Worm (Caenorhabditis elegans): ENCODE results near the gene Y39B6A.43.

The Y39B6A.43 gene

DNA sequence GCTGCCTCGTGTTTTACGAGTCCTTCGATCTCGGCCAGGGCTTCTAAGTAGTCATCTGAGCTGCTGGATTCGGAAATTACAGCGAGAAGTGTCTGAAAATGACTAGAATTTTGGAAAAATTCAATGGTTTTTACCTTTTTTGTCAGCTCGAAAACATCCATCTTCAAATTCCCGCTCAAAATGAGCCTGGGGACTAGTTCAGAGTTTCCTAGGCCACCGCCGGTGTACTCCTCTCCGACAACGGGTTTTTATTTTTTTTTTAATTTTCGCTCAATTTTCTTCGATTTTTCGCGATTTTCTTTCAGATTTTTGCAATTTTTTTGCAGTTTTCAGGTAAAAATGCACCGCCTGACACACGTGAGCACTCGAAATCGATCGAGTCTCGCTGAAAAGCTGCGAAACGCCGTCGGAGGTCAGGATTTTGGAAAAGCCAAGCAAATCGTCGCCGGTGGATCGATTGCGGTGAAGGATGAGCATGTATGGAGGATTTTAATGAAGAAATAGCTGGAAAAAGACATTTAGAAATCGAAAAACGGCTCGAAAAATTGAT lies 13.4 kb upstream of the Y39B6A.43 start, which contains the start of the genes mrps-35 and sws-1 (continued):
- TF ChIP-seq elt-3 (tag; optimal IDR thresholded peaks at IDR 0.05) (peak in 1 of 6 experiments; percentile 24), fkh-10 (GFP tag; optimal IDR thresholded peaks at IDR 0.05) (no peak), isw-1 (GFP tag; IDR thresholded peaks at IDR 0.05) (peak; percentile 61), mep-1 (tag; optimal IDR thresholded peaks at IDR 0.05) (peak; percentile 76), xbp-1 (tag; optimal IDR thresholded peaks at IDR 0.05) (peak; percentile 82), dsc-1 (tag; optimal IDR thresholded peaks at IDR 0.05) (peak; percentile 92), nhr-11 (tag; optimal IDR thresholded peaks at IDR 0.05) (no peak), ztf-4 (tag; optimal IDR thresholded peaks at IDR 0.05) (no peak), mdl-1 (tag; optimal IDR thresholded peaks at IDR 0.05) (no peak), swsn-7 (tag; optimal IDR thresholded peaks at IDR 0.05) (peak; percentile 83), elt-2 (tag; optimal IDR thresholded peaks at IDR 0.05) (peak; percentile 59), nhr-85 (tag) (peak; percentile 94), snpc-4 (tag; optimal IDR thresholded peaks at IDR 0.05) (peak; percentile 60), irx-1 (tag; optimal IDR thresholded peaks at IDR 0.05) (peak; percentile 95), grh-1 (GFP tag; IDR thresholded peaks at IDR 0.05) (peak; percentile 69), nhr-19 (GFP tag; conservative IDR thresholded peaks at IDR 0.05) (peak; percentile 92), unc-86 (tag; optimal IDR thresholded peaks at IDR 0.05) (peak; percentile 72), unc-98 (GFP tag; IDR thresholded peaks at IDR 0.05) (peak; percentile 89), mab-9 (GFP tag; IDR thresholded peaks at IDR 0.05) (peak; percentile 81), nhr-77 (tag; optimal IDR thresholded peaks at IDR 0.05) (no peak), unc-62 (GFP tag; optimal IDR thresholded peaks at IDR 0.05) (no peak), nhr-90 (tag; optimal IDR thresholded peaks at IDR 0.05; ENCODE audit: poor library complexity) (peak; percentile 91), efl-3 (GFP tag; optimal IDR thresholded peaks at IDR 0.05) (peak; percentile 17), pqm-1 (tag; optimal IDR thresholded peaks at IDR 0.05) (no peak), vab-15 (tag; optimal IDR thresholded peaks at IDR 0.05) (peak; percentile 20), hlh-17 (GFP tag; optimal IDR thresholded peaks at IDR 0.05; ENCODE audit: borderline replicate concordance) (no peak)

- TF ChIP-seq efl-1 (optimal IDR thresholded peaks at IDR 0.05) = no peak
- peak in 1 of 2 experiments; percentile 68 for TF ChIP-seq efl-1 (GFP tag; optimal IDR thresholded peaks at IDR 0.05 in 1 of 2)
- TF ChIP-seq elt-2 (tag; optimal IDR thresholded peaks at IDR 0.05) = peak; percentile 32
- TF ChIP-seq skn-1 (tag; optimal IDR thresholded peaks at IDR 0.05) = no peak
Observed at ce11 chrV:18978301-18978700, 10.7 kb upstream of the Y39B6A.43 start.

DNA sequence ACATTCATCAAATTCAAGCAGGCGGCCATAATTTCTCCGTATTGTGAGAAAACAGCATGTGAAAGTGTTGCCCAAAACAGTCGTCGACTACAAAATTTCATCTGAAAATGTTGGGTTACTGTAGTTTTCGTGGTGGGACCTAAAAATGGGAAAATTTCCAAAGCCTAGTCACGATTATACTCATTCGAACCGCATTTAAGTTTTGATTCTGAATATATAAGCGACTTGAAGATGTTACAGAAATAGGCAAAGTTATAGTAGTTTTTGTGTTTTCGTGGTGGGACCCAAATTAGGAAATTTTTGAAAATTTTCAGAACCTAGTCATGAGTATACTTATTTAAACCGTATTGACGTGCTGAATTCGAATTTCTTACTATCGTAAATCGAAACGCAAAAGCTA lies 10.2 kb upstream of the Y39B6A.43 start, which contains the start of gene Y39B6A.41:
Gene Y39B6A.41 (minus strand): TSS at position 101 of the 400 bp plus-strand sequence.
- no peak for TF ChIP-seq dsc-1 (tag; optimal IDR thresholded peaks at IDR 0.05)
- TF ChIP-seq isw-1 (GFP tag; IDR thresholded peaks at IDR 0.05) = no peak
- no peak for TF ChIP-seq nhr-20 (tag; optimal IDR thresholded peaks at IDR 0.05)
- no peak for TF ChIP-seq nhr-47 (tag; optimal IDR thresholded peaks at IDR 0.05)
- TF ChIP-seq swsn-7 (tag; optimal IDR thresholded peaks at IDR 0.05) = no peak
- TF ChIP-seq nhr-76 (tag; optimal IDR thresholded peaks at IDR 0.05) = no peak
- no peak for TF ChIP-seq tlp-1 (tag; optimal IDR thresholded peaks at IDR 0.05)
- TF ChIP-seq nhr-19 (GFP tag; conservative IDR thresholded peaks at IDR 0.05) = no peak
- TF ChIP-seq alr-1 (tag; optimal IDR thresholded peaks at IDR 0.05; ENCODE audit: borderline replicate concordance) = no peak

DNA sequence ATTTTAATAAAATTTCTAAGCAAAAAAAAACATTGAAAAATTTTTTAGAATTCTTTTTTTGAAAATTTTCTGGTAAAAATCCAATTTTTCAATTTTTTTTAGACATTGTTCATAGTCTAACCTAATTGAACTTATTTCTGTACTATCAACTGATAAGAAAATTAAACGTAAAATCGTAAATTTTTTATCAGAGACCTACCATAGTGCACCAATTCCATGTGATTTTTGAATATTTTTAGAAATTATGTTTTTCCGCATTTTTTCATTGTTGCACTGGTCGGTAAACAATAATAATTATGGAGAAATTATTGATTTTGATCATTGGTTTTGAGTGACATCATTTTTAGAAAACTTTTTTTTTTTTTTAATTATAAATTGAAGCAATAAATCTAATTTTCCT lies 8.9 kb upstream of the Y39B6A.43 start:
- TF ChIP-seq isw-1 (GFP tag; IDR thresholded peaks at IDR 0.05) (no peak), lin-13 (GFP tag; optimal IDR thresholded peaks at IDR 0.05) (no peak), efl-3 (GFP tag; optimal IDR thresholded peaks at IDR 0.05) (no peak), lin-14 (GFP tag; optimal IDR thresholded peaks at IDR 0.05) (no peak), C34B4.2 (tag; optimal IDR thresholded peaks at IDR 0.05) (no peak), hpl-2 (GFP tag; optimal IDR thresholded peaks at IDR 0.05) (no peak), unc-30 (tag; optimal IDR thresholded peaks at IDR 0.05) (no peak), dsc-1 (tag; optimal IDR thresholded peaks at IDR 0.05) (no peak), xbp-1 (tag; optimal IDR thresholded peaks at IDR 0.05) (no peak), nhr-237 (tag; optimal IDR thresholded peaks at IDR 0.05) (no peak), nhr-11 (tag; optimal IDR thresholded peaks at IDR 0.05) (no peak)

All from whole organism, L1 larva.